Fruit fly (Drosophila melanogaster): ENCODE results near the gene koko.

Gene koko

dm6 chr3R:18368595-18368994 lies 34.2 kb upstream of the koko start (continued):
- no peak for TF ChIP-seq wek (GFP tag; optimal IDR thresholded peaks at IDR 0.05)
- TF ChIP-seq Ssrp (tag; optimal IDR thresholded peaks at IDR 0.05): no peak
- TF ChIP-seq CG15696 (tag; optimal IDR thresholded peaks at IDR 0.05): no peak
- no peak for TF ChIP-seq Atf3 (GFP tag; optimal IDR thresholded peaks at IDR 0.05)
- no peak for TF ChIP-seq toy (GFP tag; IDR thresholded peaks at IDR 0.05)
- no peak for TF ChIP-seq sug (tag; optimal IDR thresholded peaks at IDR 0.05)
- TF ChIP-seq seq (GFP tag; IDR thresholded peaks at IDR 0.05): peak; percentile 40; the same call in 1 of the 2 replicates
- TF ChIP-seq ewg (GFP tag; optimal IDR thresholded peaks at IDR 0.05): peak; percentile 67
- TF ChIP-seq Nf-YC (tag; optimal IDR thresholded peaks at IDR 0.05): peak; percentile 76
- TF ChIP-seq CG11696 (GFP tag; IDR thresholded peaks at IDR 0.05): no peak
- TF ChIP-seq Neu2 (GFP tag; optimal IDR thresholded peaks at IDR 0.05; ENCODE audit: borderline replicate concordance): no peak
- no peak for TF ChIP-seq mam (GFP tag; optimal IDR thresholded peaks at IDR 0.05)
- TF ChIP-seq CG15269 (tag; optimal IDR thresholded peaks at IDR 0.05): no peak
- no peak for TF ChIP-seq ind (GFP tag; optimal IDR thresholded peaks at IDR 0.05)
- TF ChIP-seq psq (GFP tag; optimal IDR thresholded peaks at IDR 0.05): no peak
- TF ChIP-seq abd-A (tag; optimal IDR thresholded peaks at IDR 0.05): no peak
- no peak for TF ChIP-seq CG4424 (GFP tag; optimal IDR thresholded peaks at IDR 0.05)
- TF ChIP-seq exex (tag; optimal IDR thresholded peaks at IDR 0.05): no peak
- TF ChIP-seq Rx (GFP tag; IDR thresholded peaks at IDR 0.05): no peak
- no peak for TF ChIP-seq usp (GFP tag; optimal IDR thresholded peaks at IDR 0.05)
- TF ChIP-seq bigmax (GFP tag; optimal IDR thresholded peaks at IDR 0.05): no peak
- no peak for TF ChIP-seq Fer1 (GFP tag; optimal IDR thresholded peaks at IDR 0.05)
- no peak for TF ChIP-seq ac (GFP tag; optimal IDR thresholded peaks at IDR 0.05)
- no peak for TF ChIP-seq Sry-δ (GFP tag; optimal IDR thresholded peaks at IDR 0.05)
- TF ChIP-seq CG4404 (GFP tag; IDR thresholded peaks at IDR 0.05): no peak
- no peak for TF ChIP-seq CG12391 (tag; optimal IDR thresholded peaks at IDR 0.05)
- TF ChIP-seq otp (GFP tag; IDR thresholded peaks at IDR 0.05): no peak
- TF ChIP-seq Kr (GFP tag; optimal IDR thresholded peaks at IDR 0.05): no peak
- no peak for TF ChIP-seq br (optimal IDR thresholded peaks at IDR 0.05)
- no peak for TF ChIP-seq Poxn (GFP tag; IDR thresholded peaks at IDR 0.05)
- 0 out of 2 replicates have a peak, but pooled peaks have one; percentile 40 for TF ChIP-seq CG4360 (GFP tag; IDR thresholded peaks at IDR 0.05)
- TF ChIP-seq CG11085 (GFP tag; IDR thresholded peaks at IDR 0.05): no peak
- no peak for TF ChIP-seq fd102C (GFP tag; optimal IDR thresholded peaks at IDR 0.05)
- TF ChIP-seq crol (GFP tag; IDR thresholded peaks at IDR 0.05): 0 out of 2 replicates have a peak, but pooled peaks have one; percentile 49
- TF ChIP-seq insv (GFP tag; optimal IDR thresholded peaks at IDR 0.05): no peak
- no peak for TF ChIP-seq lilli (GFP tag; optimal IDR thresholded peaks at IDR 0.05)
- TF ChIP-seq CG14860 (GFP tag; IDR thresholded peaks at IDR 0.05; ENCODE audit: partially characterized antibody): no peak
- no peak for TF ChIP-seq trem (tag; optimal IDR thresholded peaks at IDR 0.05)
- no peak for TF ChIP-seq CG13624 (GFP tag; optimal IDR thresholded peaks at IDR 0.05)

- TF ChIP-seq CG17802 (tag; optimal IDR thresholded peaks at IDR 0.05) (no peak), Spps (tag; optimal IDR thresholded peaks at IDR 0.05) (no peak), CG10462 (GFP tag; optimal IDR thresholded peaks at IDR 0.05) (no peak), CG13624 (GFP tag; optimal IDR thresholded peaks at IDR 0.05) (no peak), vvl (GFP tag; IDR thresholded peaks at IDR 0.05) (peak; percentile 54), insv (GFP tag; optimal IDR thresholded peaks at IDR 0.05) (no peak), dpn (GFP tag; optimal IDR thresholded peaks at IDR 0.05) (peak in 1 of 2 experiments; percentile 23), wor (GFP tag; IDR thresholded peaks at IDR 0.05) (no peak), aop (GFP tag; IDR thresholded peaks at IDR 0.05) (no peak), CG3847 (GFP tag; IDR thresholded peaks at IDR 0.05) (no peak), Taf1 (GFP tag; IDR thresholded peaks at IDR 0.05) (no peak), CG1024 (GFP tag; IDR thresholded peaks at IDR 0.05) (no peak), Xrp1 (GFP tag; IDR thresholded peaks at IDR 0.05) (0 out of 2 replicates have a peak, but pooled peaks have one; percentile 27), CG8478 (optimal IDR thresholded peaks at IDR 0.05) (no peak), CG4328 (GFP tag; optimal IDR thresholded peaks at IDR 0.05) (no peak), CG8359 (GFP tag; optimal IDR thresholded peaks at IDR 0.05; ENCODE audit: borderline replicate concordance) (no peak), ken (GFP tag; IDR thresholded peaks at IDR 0.05) (peak; percentile 55; the same call in 1 of the 3 replicates), az2 (GFP tag; optimal IDR thresholded peaks at IDR 0.05) (no peak)
Measured at dm6 chr3R:18371346-18371745, 31.5 kb upstream of the koko start.
